Worm (Caenorhabditis elegans) whole organism, midembryonic: Measurements from ENCODE around the gene glp-1.

Source experiments
- T22C8.4 ChIP-seq: fragments of 200-800 bp; sonication (Bioruptor generic); IDR thresholded peaks from 2 replicates; pipeline ENCODE4 v1.3.6; 2022; ENCODE audit warnings: missing genetic modification characterization, missing compliant biosample characterization
- cog-1 ChIP-seq: sonication (generic microtip); optimal IDR thresholded peaks from 2 replicates; lab custom pipeline; 2016; ENCODE audit warnings: missing genetic modification characterization, missing compliant biosample characterization
- flt-1 ChIP-seq: fragments of 200-800 bp; sonication (Bioruptor generic); IDR thresholded peaks from 2 replicates; pipeline ENCODE4 v1.3.6; 2022; ENCODE audit warnings: missing genetic modification characterization, missing compliant biosample characterization
- klf-2 ChIP-seq: fragments of 200-800 bp; sonication (Bioruptor generic); conservative IDR thresholded peaks from 2 replicates; pipeline ENCODE4 v1.3.6; 2022; ENCODE audit warnings: missing genetic modification reagents, missing genetic modification characterization, missing compliant biosample characterization
- med-1 ChIP-seq: sonication (generic microtip); optimal IDR thresholded peaks from 2 replicates; lab custom pipeline; 2017; ENCODE audit warnings: missing genetic modification characterization, mild to moderate bottlenecking, missing compliant biosample characterization, antibody characterized with exemption, missing genetic modification reagents; ENCODE audit not compliant: insufficient read depth
- tab-1 ChIP-seq: fragments of 200-800 bp; sonication (Bioruptor generic); IDR thresholded peaks from 2 replicates; pipeline ENCODE4 v1.3.6; 2022; ENCODE audit warnings: missing genetic modification characterization, missing compliant biosample characterization
- ztf-23 ChIP-seq: fragments of 200-800 bp; sonication (Bioruptor generic); IDR thresholded peaks from 2 replicates; pipeline ENCODE4 v1.3.6; 2022; ENCODE audit warnings: missing genetic modification reagents, missing genetic modification characterization, missing compliant biosample characterization
- ztf-29 ChIP-seq: fragments of 200-800 bp; sonication (Bioruptor generic); IDR thresholded peaks from 2 replicates; pipeline ENCODE4 v1.3.6; 2022; ENCODE audit warnings: missing genetic modification reagents, missing genetic modification characterization, missing compliant biosample characterization

ce11 chrIII:9145765-9146164 lies 53.7 kb downstream of the glp-1 start, which contains the start of gene ZK512.8:
- TF ChIP-seq T22C8.4 (GFP tag; lab: Robert Waterston, UW) (no peak), klf-2 (no peak), tab-1 (GFP tag; lab: Robert Waterston, UW) (no peak), ztf-29 (no peak), flt-1 (GFP tag; lab: Robert Waterston, UW) (no peak), med-1 (GFP tag; lab: Kevin White, UChicago) (no peak), cog-1 (tag; lab: Kevin White, UChicago) (no peak), ztf-23 (GFP tag; lab: Robert Waterston, UW) (no peak)
